Worm (Caenorhabditis elegans): ENCODE measurements around the gene str-8.

DNA sequence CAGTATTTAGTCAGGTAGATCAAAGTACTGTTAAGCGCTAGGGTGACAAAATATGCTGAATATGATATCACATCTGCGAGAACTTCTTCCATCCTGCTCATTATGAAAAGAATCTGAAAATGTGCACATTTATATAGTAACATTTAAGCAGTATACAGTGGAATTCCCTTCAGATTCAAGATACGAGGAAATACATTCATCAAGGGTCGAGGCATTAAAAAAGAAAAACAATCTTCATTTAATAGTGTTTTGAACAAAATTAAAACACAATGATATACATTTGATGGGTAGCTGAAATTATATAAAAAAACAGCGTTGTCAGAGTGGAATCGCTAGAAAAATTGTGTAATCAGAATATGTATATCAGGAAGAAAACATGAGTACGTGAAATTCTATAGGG is 19.1 kb upstream of the str-8 start, which contains the start of gene str-27:
- TF ChIP-seq K12H6.12 (tag; optimal IDR thresholded peaks at IDR 0.05), result no peak
- no peak for TF ChIP-seq let-607 (tag; optimal IDR thresholded peaks at IDR 0.05)
- TF ChIP-seq nfya-2 (GFP tag; IDR thresholded peaks at IDR 0.05), result no peak
- no peak for TF ChIP-seq chd-7 (tag; optimal IDR thresholded peaks at IDR 0.05)
- no peak for TF ChIP-seq T26A5.8 (tag; optimal IDR thresholded peaks at IDR 0.05)
- TF ChIP-seq unc-62 (GFP tag; optimal IDR thresholded peaks at IDR 0.05), result no peak
- TF ChIP-seq lir-1 (GFP tag; conservative IDR thresholded peaks at IDR 0.05), result no peak
- TF ChIP-seq ceh-27 (GFP tag; optimal IDR thresholded peaks at IDR 0.05), result no peak
- no peak for TF ChIP-seq Y56A3A.18 (GFP tag; IDR thresholded peaks at IDR 0.05)
- no peak for TF ChIP-seq attf-5 (GFP tag; optimal IDR thresholded peaks at IDR 0.05)
- TF ChIP-seq ceh-58 (GFP tag; IDR thresholded peaks at IDR 0.05), result no peak
- no peak for TF ChIP-seq ama-1 (optimal IDR thresholded peaks at IDR 0.05)
- no peak for TF ChIP-seq ama-1 (GFP tag; optimal IDR thresholded peaks at IDR 0.05)
- TF ChIP-seq hlh-26 (GFP tag; conservative IDR thresholded peaks at IDR 0.05), result no peak

Measured in whole organism, young adult.